Worm (Caenorhabditis elegans) whole organism, L3 larva: ENCODE results near the gene attf-3.

Source experiments
- R02D3.7 ChIP-seq: fragments of 150-350 bp; optimal IDR thresholded peaks from 2 replicates; lab custom pipeline; 2014; ENCODE audit warnings: missing biosample characterization, missing genetic modification characterization
- aly-2 ChIP-seq: fragments of 150-350 bp; optimal IDR thresholded peaks from 2 replicates; lab custom pipeline; 2014; ENCODE audit warnings: missing biosample characterization, missing genetic modification characterization
- ama-1 ChIP-seq: fragments of 150-350 bp; optimal IDR thresholded peaks from 2 replicates; lab custom pipeline; 2018
- ceh-16 ChIP-seq: sonication (generic microtip); optimal IDR thresholded peaks from 2 replicates; lab custom pipeline; 2017; ENCODE audit warnings: missing biosample characterization, missing genetic modification characterization
- ceh-82 ChIP-seq: fragments of 150-350 bp; optimal IDR thresholded peaks from 2 replicates; lab custom pipeline; 2014; ENCODE audit warnings: missing biosample characterization, missing genetic modification characterization
- daf-12 ChIP-seq: fragments of 150-350 bp; optimal IDR thresholded peaks from 2 replicates; lab custom pipeline; 2014; ENCODE audit warnings: missing biosample characterization, missing genetic modification reagents, missing genetic modification characterization
- egl-5 ChIP-seq: fragments of 150-350 bp; optimal IDR thresholded peaks from 2 replicates; lab custom pipeline; 2017; ENCODE audit warnings: missing biosample characterization, missing genetic modification reagents, missing genetic modification characterization, inconsistent platforms
- elt-1 ChIP-seq: fragments of 150-350 bp; optimal IDR thresholded peaks from 2 replicates; lab custom pipeline; 2014; ENCODE audit warnings: missing biosample characterization, missing genetic modification characterization
- elt-3 ChIP-seq, 3 experiments: fragments of 150-350 bp in 1 of 3; sonication (generic microtip) in 2 of 3; optimal IDR thresholded peaks; 2 replicates in 2 of 3; 4 replicates in 1 of 3; lab custom pipeline; 2014 to 2017; ENCODE audit warnings: missing biosample characterization in 3 of 3, missing genetic modification characterization in 3 of 3
- fkh-10 ChIP-seq: sonication (generic microtip); optimal IDR thresholded peaks from 2 replicates; lab custom pipeline; 2017; ENCODE audit warnings: missing biosample characterization, missing genetic modification reagents, missing genetic modification characterization
- fos-1 ChIP-seq: fragments of 150-350 bp; optimal IDR thresholded peaks from 2 replicates; lab custom pipeline; 2014; ENCODE audit warnings: missing biosample characterization, missing genetic modification characterization
- lin-39 ChIP-seq: fragments of 150-350 bp; optimal IDR thresholded peaks from 2 replicates; lab custom pipeline; 2018; ENCODE audit warnings: missing biosample characterization, missing genetic modification reagents, missing genetic modification characterization
- lsy-12 ChIP-seq: sonication (generic microtip); optimal IDR thresholded peaks from 2 replicates; lab custom pipeline; 2016; ENCODE audit warnings: mild to moderate bottlenecking, missing genetic modification characterization, missing compliant biosample characterization
- mdl-1 ChIP-seq: fragments of 150-350 bp; optimal IDR thresholded peaks from 2 replicates; lab custom pipeline; 2014; ENCODE audit warnings: missing biosample characterization, missing genetic modification characterization
- mml-1 ChIP-seq: fragments of 150-350 bp; sonication (generic microtip); optimal IDR thresholded peaks from 3 replicates; lab custom pipeline; 2014; ENCODE audit warnings: missing biosample characterization, missing genetic modification characterization
- nfya-1 ChIP-seq: sonication (generic microtip); optimal IDR thresholded peaks from 2 replicates; lab custom pipeline; 2017; ENCODE audit warnings: missing genetic modification characterization, mild to moderate bottlenecking, missing compliant biosample characterization, antibody characterized with exemption, moderate library complexity; ENCODE audit not compliant: insufficient read depth
- nhr-23 ChIP-seq: fragments of 150-350 bp; optimal IDR thresholded peaks from 2 replicates; lab custom pipeline; 2014; ENCODE audit warnings: missing biosample characterization, missing genetic modification reagents, missing genetic modification characterization
- nhr-237 ChIP-seq: fragments of 150-350 bp; optimal IDR thresholded peaks from 2 replicates; lab custom pipeline; 2014; ENCODE audit warnings: missing biosample characterization, missing genetic modification characterization
- nhr-25 ChIP-seq: sonication (generic microtip); optimal IDR thresholded peaks from 2 replicates; lab custom pipeline; 2017; ENCODE audit warnings: missing biosample characterization, missing genetic modification characterization
- nhr-28 ChIP-seq: fragments of 150-350 bp; optimal IDR thresholded peaks from 2 replicates; lab custom pipeline; 2014; ENCODE audit warnings: missing biosample characterization, missing genetic modification characterization
- nhr-43 ChIP-seq: sonication (generic microtip); optimal IDR thresholded peaks from 2 replicates; lab custom pipeline; 2016; ENCODE audit warnings: mild to moderate bottlenecking, missing genetic modification characterization, missing compliant biosample characterization; ENCODE audit not compliant: poor library complexity, severe bottlenecking
- nhr-67 ChIP-seq: fragments of 150-350 bp; optimal IDR thresholded peaks from 2 replicates; lab custom pipeline; 2014; ENCODE audit warnings: missing biosample characterization, missing genetic modification characterization
- nhr-76 ChIP-seq: fragments of 150-350 bp; sonication (generic microtip); optimal IDR thresholded peaks from 5 replicates; lab custom pipeline; 2014; ENCODE audit warnings: missing biosample characterization, missing genetic modification characterization
- nhr-77 ChIP-seq: fragments of 150-350 bp; optimal IDR thresholded peaks from 2 replicates; lab custom pipeline; 2014; ENCODE audit warnings: missing biosample characterization, missing genetic modification characterization
- pha-4 ChIP-seq: fragments of 150-350 bp; optimal IDR thresholded peaks from 2 replicates; lab custom pipeline; 2014; ENCODE audit warnings: missing biosample characterization, missing genetic modification reagents, missing genetic modification characterization
- sea-2 ChIP-seq: fragments of 150-350 bp; sonication (generic microtip); optimal IDR thresholded peaks from 4 replicates; lab custom pipeline; 2014; ENCODE audit warnings: missing biosample characterization, missing genetic modification reagents, missing genetic modification characterization
- snpc-4 ChIP-seq: fragments of 150-350 bp; optimal IDR thresholded peaks from 2 replicates; lab custom pipeline; 2014; ENCODE audit warnings: missing biosample characterization, missing genetic modification characterization
- tbx-2 ChIP-seq: sonication (generic microtip); optimal IDR thresholded peaks from 2 replicates; lab custom pipeline; 2016; ENCODE audit warnings: mild to moderate bottlenecking, missing genetic modification characterization, missing compliant biosample characterization
- unc-62 ChIP-seq: fragments of 150-350 bp; sonication (generic microtip); optimal IDR thresholded peaks from 4 replicates; lab custom pipeline; 2014; ENCODE audit warnings: missing biosample characterization, missing genetic modification reagents, missing genetic modification characterization
- zag-1 ChIP-seq: fragments of 150-350 bp; optimal IDR thresholded peaks from 2 replicates; lab custom pipeline; 2014; ENCODE audit warnings: missing biosample characterization, missing genetic modification characterization
- ztf-11 ChIP-seq: fragments of 150-350 bp; optimal IDR thresholded peaks from 2 replicates; lab custom pipeline; 2014; ENCODE audit warnings: missing biosample characterization, missing genetic modification characterization

Gene attf-3

DNA sequence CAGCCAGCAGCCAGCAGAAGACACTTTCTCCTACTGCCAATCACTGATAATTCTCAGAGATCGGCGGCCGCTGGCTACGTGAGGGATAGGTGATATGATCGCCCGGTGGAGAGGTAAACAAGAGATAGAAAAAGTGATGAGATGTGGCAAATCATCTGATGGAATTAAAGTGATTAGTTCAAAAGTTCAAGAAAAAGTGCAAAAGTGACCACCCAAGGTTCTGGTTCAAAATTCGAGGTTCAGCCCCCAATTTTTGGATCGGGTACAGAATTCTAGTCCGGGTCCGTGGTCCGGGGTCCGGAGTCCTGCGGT is 20.6 kb downstream of the attf-3 start:
- peak; percentile 24 for TF ChIP-seq lin-39
- TF ChIP-seq nhr-25: no peak
- TF ChIP-seq aly-2 (tag; lab: Kevin White, UChicago): no peak
- TF ChIP-seq, all 47 proteins: peak for 1

DNA sequence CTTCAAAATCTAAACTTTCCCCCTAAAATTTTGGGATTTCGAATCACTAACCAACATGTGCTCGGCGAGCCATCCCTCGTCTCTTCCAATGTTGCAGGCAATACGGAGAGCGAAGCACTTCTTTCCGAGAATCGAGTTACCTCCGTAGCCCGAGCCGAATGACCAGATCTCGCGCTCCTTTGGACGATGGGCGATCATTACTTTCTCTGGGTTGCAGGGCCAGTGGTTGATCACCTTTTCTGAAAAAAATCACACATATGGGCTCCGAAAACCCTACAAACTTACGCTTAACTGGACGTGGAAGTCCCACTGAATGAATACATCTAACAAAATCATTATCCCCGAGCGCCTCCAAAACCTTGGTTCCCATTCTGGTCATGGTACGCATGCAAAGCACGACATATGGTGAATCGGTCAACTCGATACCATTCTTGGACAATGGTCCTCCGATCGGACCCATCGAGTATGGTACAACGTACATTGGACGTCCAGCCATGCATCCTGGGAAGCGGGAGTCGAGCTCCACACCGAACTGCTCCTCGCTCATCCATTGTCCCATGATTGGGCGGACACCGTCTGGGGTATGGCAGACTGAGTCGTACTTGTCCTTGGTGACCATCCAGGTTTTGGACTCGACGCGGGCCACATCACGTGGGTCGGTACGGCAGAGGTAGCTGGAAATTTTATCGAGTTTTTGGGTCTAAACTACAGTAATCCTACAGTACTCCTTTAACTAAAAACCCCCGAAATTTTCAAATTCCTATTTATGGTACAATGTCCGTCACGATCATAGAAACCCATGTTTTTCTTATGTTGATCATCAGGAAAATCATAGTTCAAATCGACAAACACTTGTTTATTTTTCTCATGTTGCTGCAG is 21.2 kb downstream of the attf-3 start:
- TF ChIP-seq ama-1 (lab: Kevin White, UChicago) (peak; percentile 80), nhr-67 (tag; lab: Kevin White, UChicago) (no peak)

DNA sequence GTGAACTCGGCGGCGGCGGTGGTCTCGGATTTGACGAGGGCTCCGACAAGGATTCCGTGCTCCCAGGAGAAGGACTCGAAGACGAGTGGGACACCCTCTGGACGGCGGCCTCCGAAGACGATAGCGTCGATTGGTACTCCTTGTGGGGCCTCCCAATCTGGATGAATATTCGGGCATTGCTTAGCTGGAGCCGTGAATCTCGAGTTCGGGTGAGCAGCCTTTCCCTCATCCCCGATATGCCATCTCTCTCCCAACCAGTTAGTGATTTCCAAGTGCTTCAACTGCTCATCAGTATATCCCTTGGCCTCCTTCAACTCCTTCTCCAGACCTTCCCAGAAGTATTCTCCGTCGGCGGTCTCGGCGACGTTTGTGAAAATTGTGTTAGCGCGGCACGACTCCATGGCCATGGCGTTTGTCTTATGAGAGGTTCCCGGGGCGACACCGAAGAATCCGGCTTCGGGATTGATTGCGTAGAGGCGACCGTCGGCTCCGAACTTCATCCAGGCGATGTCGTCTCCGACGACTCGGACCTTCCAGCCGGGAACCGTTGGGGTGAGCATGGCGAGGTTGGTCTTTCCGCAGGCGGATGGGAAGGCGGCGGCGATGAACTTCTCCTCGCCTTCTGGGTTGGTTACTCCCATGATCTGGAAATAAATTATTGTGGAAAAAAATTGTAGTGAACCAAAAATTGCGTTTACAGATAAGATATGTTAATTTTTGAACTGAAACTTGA is 22.4 kb downstream of the attf-3 start:
- TF ChIP-seq mdl-1 (tag; lab: Kevin White, UChicago): no peak
- TF ChIP-seq tbx-2 (tag; lab: Kevin White, UChicago): peak; percentile 17
- peak; percentile 67 for TF ChIP-seq ama-1 (lab: Kevin White, UChicago)
- TF ChIP-seq, all 47 proteins: peak for 2

DNA sequence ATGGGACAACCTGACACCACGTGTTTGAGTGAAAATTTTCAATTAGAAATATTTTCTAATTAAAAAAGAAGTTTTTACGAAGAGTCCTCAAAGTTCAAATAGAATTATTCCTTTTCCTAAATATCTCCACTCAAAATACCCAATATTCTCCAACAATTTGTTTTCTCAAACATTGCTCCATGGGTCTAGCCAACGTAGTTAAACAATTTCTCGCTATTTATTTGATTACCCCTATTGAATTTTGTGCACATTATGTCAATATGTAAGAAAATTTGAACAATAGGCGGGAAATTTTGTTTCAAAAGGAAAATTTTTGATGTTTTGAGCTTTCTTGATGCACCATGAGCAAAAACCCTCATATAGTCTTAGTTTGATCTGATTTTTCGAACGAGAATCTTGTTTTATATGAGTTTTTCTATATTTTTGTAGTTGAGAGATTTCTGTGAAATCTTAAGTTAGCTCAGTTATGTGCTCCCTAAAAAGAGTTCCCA is 23.8 kb downstream of the attf-3 start:
- TF ChIP-seq R02D3.7 (tag; lab: Kevin White, UChicago) (no peak), elt-3 (tag; optimal IDR thresholded peaks at IDR 0.05; lab: Kevin White, UChicago) (peak in 1 of 3 experiments; percentile 78), nhr-67 (tag; lab: Kevin White, UChicago) (no peak), nhr-76 (tag; lab: Kevin White, UChicago) (no peak), zag-1 (peak; percentile 28), pha-4 (tag; lab: Kevin White, UChicago) (peak; percentile 34), unc-62 (GFP tag; lab: Kevin White, UChicago) (no peak), tbx-2 (tag; lab: Kevin White, UChicago) (peak; percentile 58), nhr-43 (tag; lab: Kevin White, UChicago) (peak; percentile 10), nhr-77 (tag; lab: Kevin White, UChicago) (no peak), nhr-23 (tag; lab: Kevin White, UChicago) (peak; percentile 1), ama-1 (lab: Kevin White, UChicago) (peak; percentile 41), lin-39 (peak; percentile 13), fos-1 (tag; lab: Kevin White, UChicago) (no peak), ztf-11 (tag; lab: Kevin White, UChicago) (no peak), sea-2 (GFP tag; lab: Kevin White, UChicago) (no peak)
- TF ChIP-seq, all 47 proteins: peak for 8

DNA sequence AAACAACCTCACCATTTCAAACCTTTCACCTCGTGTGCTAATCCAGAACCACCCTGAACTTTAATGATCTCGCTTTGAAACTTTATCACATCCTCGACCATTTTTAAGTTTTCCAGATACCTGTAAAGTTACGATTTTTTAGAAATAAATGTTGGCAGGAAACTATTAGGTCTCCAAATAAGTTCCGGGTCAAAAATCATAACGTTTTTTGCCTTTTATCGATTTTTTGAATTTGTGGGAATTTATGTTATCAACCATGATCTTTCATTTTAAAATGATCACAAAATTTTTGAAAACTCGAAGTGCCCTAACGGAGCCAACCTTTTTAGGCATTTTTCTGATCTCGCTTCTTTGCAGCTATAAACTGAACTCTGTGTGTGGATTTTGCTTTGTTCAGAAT is 25.1 kb downstream of the attf-3 start, which contains the start of gene btb-5:
btb-5 (minus strand) TSS at position 101 of the 400 bp plus-strand sequence.
- no peak for TF ChIP-seq egl-5 (tag; lab: Kevin White, UChicago)

DNA sequence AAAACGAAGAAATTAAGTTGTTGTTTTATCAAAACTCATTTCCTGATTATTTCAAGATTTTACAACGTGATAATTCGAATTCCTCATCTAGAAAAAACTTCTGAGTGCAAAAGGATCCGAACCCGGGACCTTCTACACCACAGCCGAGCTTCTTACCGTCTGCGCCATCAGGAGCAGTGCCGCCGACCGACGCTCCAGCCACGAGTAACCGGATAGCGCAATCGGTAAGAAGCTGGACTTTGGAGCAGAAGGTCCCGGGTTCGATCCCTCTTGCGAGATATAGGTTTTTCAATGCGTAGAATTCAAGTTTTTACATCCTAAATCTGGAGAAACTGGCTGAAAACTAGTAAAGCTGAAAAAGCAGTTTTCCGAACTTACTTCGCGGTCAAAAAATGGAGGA is 32.5 kb downstream of the attf-3 start:
- TF ChIP-seq snpc-4 (tag; lab: Kevin White, UChicago) (no peak), daf-12 (tag; lab: Kevin White, UChicago) (no peak), egl-5 (tag; lab: Kevin White, UChicago) (no peak), ama-1 (lab: Kevin White, UChicago) (no peak), fkh-10 (GFP tag; lab: Kevin White, UChicago) (no peak), nhr-67 (tag; lab: Kevin White, UChicago) (no peak), ceh-82 (tag; lab: Kevin White, UChicago) (no peak), elt-1 (tag; lab: Kevin White, UChicago) (no peak), nhr-28 (tag; lab: Kevin White, UChicago) (no peak), nhr-237 (tag; lab: Kevin White, UChicago) (no peak), mml-1 (tag; lab: Kevin White, UChicago) (no peak), zag-1 (no peak), pha-4 (tag; lab: Kevin White, UChicago) (no peak), lsy-12 (tag; lab: Kevin White, UChicago) (no peak), nfya-1 (tag; lab: Kevin White, UChicago) (no peak), nhr-77 (tag; lab: Kevin White, UChicago) (no peak), ceh-16 (tag; lab: Kevin White, UChicago) (no peak)
